Fruit fly (Drosophila melanogaster): ENCODE measurements around the gene Ms.

The Ms gene

DNA sequence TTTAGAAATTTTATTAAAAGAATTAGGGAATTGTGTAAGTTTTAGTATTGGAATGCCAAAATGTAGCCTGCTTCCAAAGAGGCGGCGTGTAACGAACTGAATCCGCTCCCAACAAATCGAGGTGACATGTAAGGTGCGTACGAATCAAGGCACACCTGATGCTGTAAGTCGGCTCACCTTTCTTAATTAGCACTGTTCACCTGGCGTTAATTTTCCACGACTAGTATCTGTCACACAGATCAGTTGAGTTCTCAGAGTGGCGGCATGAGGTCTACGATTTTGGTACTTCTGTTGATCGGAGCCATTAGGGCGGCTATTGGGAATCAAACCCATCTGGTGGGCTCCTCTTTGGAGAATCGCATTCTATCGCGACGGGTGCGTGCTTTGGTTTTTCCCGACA lies 20.2 kb downstream of the Ms start, which contains the start of the genes CG5762 and CG33339:
TSS of gene CG5762 (minus strand) at position 101 of the 400 bp plus-strand sequence.
TSS of gene CG33339 (plus strand) at position 265 of the 400 bp plus-strand sequence.
- TF ChIP-seq CG10348 (GFP tag; IDR thresholded peaks at IDR 0.05) (no peak), rn (GFP tag; IDR thresholded peaks at IDR 0.05) (no peak), Pif1B (GFP tag; optimal IDR thresholded peaks at IDR 0.05) (no peak), CG9948 (tag; optimal IDR thresholded peaks at IDR 0.05) (no peak), Snoo (tag; optimal IDR thresholded peaks at IDR 0.05) (no peak)

DNA sequence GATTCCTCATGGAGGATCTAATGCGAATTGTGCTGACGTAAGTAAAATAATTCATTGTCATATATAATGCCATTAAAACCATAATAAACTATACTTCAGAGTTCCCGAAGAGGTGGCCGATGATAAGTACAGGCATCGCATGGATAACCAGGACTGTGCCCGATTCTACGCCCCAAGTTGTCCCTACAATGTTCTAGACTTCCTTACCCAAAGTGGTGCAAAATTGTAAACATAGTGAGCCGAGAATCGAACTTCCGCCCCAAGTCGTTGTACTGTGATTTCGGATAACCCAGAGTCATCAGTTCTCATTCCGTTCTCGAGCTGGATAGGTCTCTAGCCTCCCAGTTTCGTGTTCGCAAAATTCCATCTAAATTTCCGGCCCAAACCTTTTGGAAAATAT lies 21.5 kb downstream of the Ms start, which contains the start of gene CG33340:
TSS of gene CG33340 (plus strand) at position 301 of the 400 bp plus-strand sequence.
- TF ChIP-seq CG8159 (tag; optimal IDR thresholded peaks at IDR 0.05) (no peak), CG32121 (GFP tag; IDR thresholded peaks at IDR 0.05) (no peak), EcR (GFP tag; optimal IDR thresholded peaks at IDR 0.05) (no peak), CG10348 (GFP tag; IDR thresholded peaks at IDR 0.05) (no peak), CG34367 (tag; optimal IDR thresholded peaks at IDR 0.05) (no peak), D1 (tag; optimal IDR thresholded peaks at IDR 0.05) (no peak), CG8301 (tag; optimal IDR thresholded peaks at IDR 0.05) (no peak), CG9948 (tag; optimal IDR thresholded peaks at IDR 0.05) (no peak), fd96Ca (GFP tag; IDR thresholded peaks at IDR 0.05) (no peak), Snoo (tag; optimal IDR thresholded peaks at IDR 0.05) (no peak), CG14655 (GFP tag; optimal IDR thresholded peaks at IDR 0.05) (no peak), CG4496 (GFP tag; IDR thresholded peaks at IDR 0.05) (no peak), CG15710 (tag; optimal IDR thresholded peaks at IDR 0.05) (no peak), CG13204 (GFP tag; optimal IDR thresholded peaks at IDR 0.05) (no peak), CG12605 (GFP tag; IDR thresholded peaks at IDR 0.05) (no peak)

- TF ChIP-seq CG14655 (GFP tag; optimal IDR thresholded peaks at IDR 0.05) (no peak), Ets98B (GFP tag; IDR thresholded peaks at IDR 0.05) (no peak), Pif1B (GFP tag; optimal IDR thresholded peaks at IDR 0.05) (no peak), CG9948 (tag; optimal IDR thresholded peaks at IDR 0.05) (no peak), EcR (GFP tag; optimal IDR thresholded peaks at IDR 0.05) (no peak), Snoo (tag; optimal IDR thresholded peaks at IDR 0.05) (no peak), CG32121 (GFP tag; IDR thresholded peaks at IDR 0.05) (no peak), CG4496 (GFP tag; IDR thresholded peaks at IDR 0.05) (no peak), CG17806 (tag; optimal IDR thresholded peaks at IDR 0.05) (no peak), CG13204 (GFP tag; optimal IDR thresholded peaks at IDR 0.05) (no peak), fd96Ca (GFP tag; IDR thresholded peaks at IDR 0.05) (no peak), CG12605 (GFP tag; IDR thresholded peaks at IDR 0.05) (no peak), CG15710 (tag; optimal IDR thresholded peaks at IDR 0.05) (no peak)
Measured at dm6 chr3R:24364880-24365604, 23.7 kb downstream of the Ms start, which contains the start of the genes CG17784 and CG13613. Gene CG17784 (minus strand): TSS chr3R:24364980. Gene CG13613 (plus strand): TSS chr3R:24365554.

dm6 chr3R:24367120-24367519 lies 25.8 kb downstream of the Ms start, which contains the start of gene CG42811:
Gene CG42811 (minus strand): TSS chr3R:24367220.
- TF ChIP-seq CG4496 (GFP tag; IDR thresholded peaks at IDR 0.05) = no peak
- no peak for TF ChIP-seq EcR (GFP tag; optimal IDR thresholded peaks at IDR 0.05)
- TF ChIP-seq Ets98B (GFP tag; IDR thresholded peaks at IDR 0.05) = no peak
- no peak for TF ChIP-seq CG32121 (GFP tag; IDR thresholded peaks at IDR 0.05)
- TF ChIP-seq CG17806 (tag; optimal IDR thresholded peaks at IDR 0.05) = no peak
- TF ChIP-seq D1 (tag; optimal IDR thresholded peaks at IDR 0.05) = no peak
- no peak for TF ChIP-seq Pif1B (GFP tag; optimal IDR thresholded peaks at IDR 0.05)
- TF ChIP-seq Snoo (tag; optimal IDR thresholded peaks at IDR 0.05) = no peak
- no peak for TF ChIP-seq CG9948 (tag; optimal IDR thresholded peaks at IDR 0.05)
- TF ChIP-seq CG13204 (GFP tag; optimal IDR thresholded peaks at IDR 0.05) = no peak

DNA sequence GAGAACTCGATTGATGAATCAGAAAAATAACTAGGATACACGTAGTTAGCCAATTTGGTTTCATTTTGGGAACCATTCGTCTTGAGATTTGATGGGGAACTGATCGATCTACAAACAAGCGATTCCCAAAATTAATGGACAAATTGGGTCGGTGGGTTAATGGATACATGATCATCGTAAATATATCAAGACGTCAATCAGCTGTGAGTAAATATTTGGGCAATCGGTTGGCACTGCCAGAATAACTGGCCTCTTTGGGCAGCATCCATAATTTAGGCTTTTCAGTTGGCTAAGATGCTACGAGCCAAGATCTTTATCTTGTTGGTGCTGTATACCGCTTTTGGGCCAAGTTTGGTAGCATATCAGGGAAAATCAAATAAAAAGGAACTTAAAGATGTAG lies 26.7 kb downstream of the Ms start, which contains the start of the genes CG42812 and CG33341:
TSS of gene CG42812 (minus strand) at position 101 of the 400 bp plus-strand sequence.
TSS of gene CG33341 (plus strand) at position 295 of the 400 bp plus-strand sequence.
- TF ChIP-seq CG4496 (GFP tag; IDR thresholded peaks at IDR 0.05) (no peak), gl (tag; optimal IDR thresholded peaks at IDR 0.05) (no peak), CG34367 (tag; optimal IDR thresholded peaks at IDR 0.05) (no peak), CG14655 (GFP tag; optimal IDR thresholded peaks at IDR 0.05) (no peak), Pif1B (GFP tag; optimal IDR thresholded peaks at IDR 0.05) (no peak), CG17806 (tag; optimal IDR thresholded peaks at IDR 0.05) (no peak), Pif1A (GFP tag; optimal IDR thresholded peaks at IDR 0.05) (no peak), CG8301 (tag; optimal IDR thresholded peaks at IDR 0.05) (no peak), D1 (tag; optimal IDR thresholded peaks at IDR 0.05) (no peak), EcR (GFP tag; optimal IDR thresholded peaks at IDR 0.05) (no peak), rn (GFP tag; IDR thresholded peaks at IDR 0.05) (no peak), Ets98B (GFP tag; IDR thresholded peaks at IDR 0.05) (no peak), CG12605 (GFP tag; IDR thresholded peaks at IDR 0.05) (no peak), CG10348 (GFP tag; IDR thresholded peaks at IDR 0.05) (no peak), fd96Ca (GFP tag; IDR thresholded peaks at IDR 0.05) (no peak), CG13204 (GFP tag; optimal IDR thresholded peaks at IDR 0.05) (no peak)

DNA sequence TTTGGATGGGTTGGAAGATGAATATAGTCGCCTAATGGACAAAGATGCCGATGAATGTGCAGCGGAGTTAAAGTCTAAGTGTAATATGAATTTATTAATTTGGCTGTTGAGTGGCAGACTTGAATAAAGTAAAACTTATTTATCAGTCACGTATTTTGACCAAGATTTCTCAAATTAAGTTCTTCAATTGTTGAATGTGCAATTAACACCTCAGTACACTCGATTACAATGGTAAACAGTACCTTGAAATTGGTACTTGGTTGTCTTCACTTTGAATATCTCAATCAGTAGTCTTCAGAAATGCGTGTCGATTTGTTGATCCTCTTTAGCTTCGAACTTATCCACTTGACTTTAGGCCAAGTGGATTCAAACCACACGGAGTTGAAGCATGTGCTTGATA lies 27.9 kb downstream of the Ms start, which contains the start of gene CG13614:
TSS of gene CG13614 (plus strand) at position 301 of the 400 bp plus-strand sequence.
- TF ChIP-seq rn (GFP tag; IDR thresholded peaks at IDR 0.05) = no peak
- TF ChIP-seq fd96Ca (GFP tag; IDR thresholded peaks at IDR 0.05) = no peak
- no peak for TF ChIP-seq CG13204 (GFP tag; optimal IDR thresholded peaks at IDR 0.05)
- TF ChIP-seq Pif1B (GFP tag; optimal IDR thresholded peaks at IDR 0.05) = no peak
- TF ChIP-seq CG8159 (tag; optimal IDR thresholded peaks at IDR 0.05) = no peak
- no peak for TF ChIP-seq CG9948 (tag; optimal IDR thresholded peaks at IDR 0.05)
- TF ChIP-seq Pif1A (GFP tag; optimal IDR thresholded peaks at IDR 0.05) = no peak
- TF ChIP-seq CG4496 (GFP tag; IDR thresholded peaks at IDR 0.05) = no peak
- TF ChIP-seq EcR (GFP tag; optimal IDR thresholded peaks at IDR 0.05) = no peak
- no peak for TF ChIP-seq D1 (tag; optimal IDR thresholded peaks at IDR 0.05)
- no peak for TF ChIP-seq CG14655 (GFP tag; optimal IDR thresholded peaks at IDR 0.05)
- no peak for TF ChIP-seq CG8301 (tag; optimal IDR thresholded peaks at IDR 0.05)
- TF ChIP-seq CG32121 (GFP tag; IDR thresholded peaks at IDR 0.05) = no peak
- no peak for TF ChIP-seq CG10348 (GFP tag; IDR thresholded peaks at IDR 0.05)
- no peak for TF ChIP-seq CG34367 (tag; optimal IDR thresholded peaks at IDR 0.05)
- TF ChIP-seq CG15710 (tag; optimal IDR thresholded peaks at IDR 0.05) = no peak
- TF ChIP-seq Snoo (tag; optimal IDR thresholded peaks at IDR 0.05) = no peak
- no peak for TF ChIP-seq gl (tag; optimal IDR thresholded peaks at IDR 0.05)
